Worm (Caenorhabditis elegans) whole organism, early embryonic: Measurements from ENCODE around the gene F55B11.4.

Source experiments
- ama-1 ChIP-seq: fragments of 150-350 bp; optimal IDR thresholded peaks from 2 replicates; lab custom pipeline; 2014
- ceh-13 ChIP-seq: fragments of 200-800 bp; sonication (Bioruptor generic); optimal IDR thresholded peaks from 2 replicates; lab custom pipeline; 2018; ENCODE audit warnings: mild to moderate bottlenecking, missing genetic modification characterization, missing compliant biosample characterization
- flt-1 ChIP-seq: fragments of 200-800 bp; sonication (Bioruptor generic); IDR thresholded peaks from 2 replicates; pipeline ENCODE4 v1.3.6; 2022; ENCODE audit warnings: missing genetic modification characterization, missing compliant biosample characterization
- hnd-1 ChIP-seq: sonication (generic microtip); optimal IDR thresholded peaks from 2 replicates; lab custom pipeline; 2016; ENCODE audit warnings: missing genetic modification characterization, missing compliant biosample characterization
- scrt-1 ChIP-seq: fragments of 200-800 bp; sonication (Bioruptor generic); IDR thresholded peaks from 2 replicates; pipeline ENCODE4 v1.3.6; 2022; ENCODE audit warnings: missing genetic modification characterization, missing compliant biosample characterization
- tbx-11 ChIP-seq: fragments of 200-800 bp; sonication (Bioruptor generic); IDR thresholded peaks from 2 replicates; pipeline ENCODE4 v1.3.6; 2022; ENCODE audit warnings: missing genetic modification characterization, missing compliant biosample characterization
- tbx-37 ChIP-seq: fragments of 200-800 bp; sonication (Bioruptor generic); conservative IDR thresholded peaks from 2 replicates; pipeline ENCODE4 v1.3.6; 2022; ENCODE audit warnings: missing genetic modification reagents, missing genetic modification characterization, missing compliant biosample characterization

DNA sequence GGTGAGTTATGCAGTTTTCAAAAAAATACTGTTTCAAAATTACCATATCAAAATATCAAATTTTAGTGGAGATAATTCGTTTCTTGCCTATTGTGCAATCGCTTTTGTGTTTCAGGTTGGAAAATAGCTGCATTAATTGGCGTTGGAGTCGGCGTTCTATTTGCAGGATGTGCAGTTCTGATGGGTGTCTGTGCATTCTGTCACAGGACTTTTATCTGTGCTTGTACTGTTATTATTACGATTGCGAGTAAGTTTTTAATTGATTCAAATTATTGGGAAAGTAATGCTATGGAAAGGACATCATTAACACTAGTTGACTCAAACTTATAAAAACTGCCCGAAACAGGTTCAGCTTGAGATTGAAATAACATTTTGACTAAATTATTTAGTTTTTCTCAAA, 35.9 kb downstream of the F55B11.4 start:
- TF ChIP-seq hnd-1 (tag; lab: Kevin White, UChicago): no peak
- no peak for TF ChIP-seq scrt-1 (GFP tag; lab: Robert Waterston, UW)
- no peak for TF ChIP-seq ama-1 (lab: Kevin White, UChicago)
- no peak for TF ChIP-seq flt-1 (GFP tag; lab: Robert Waterston, UW)
- no peak for TF ChIP-seq tbx-37
- TF ChIP-seq ceh-13 (GFP tag; lab: Kevin White, UChicago): no peak
- no peak for TF ChIP-seq tbx-11 (GFP tag; lab: Robert Waterston, UW)
